Fruit fly (Drosophila melanogaster): ENCODE data around the gene CG13901.

Gene CG13901

dm6 chr3L:820332-820731 is 17.3 kb downstream of the CG13901 start (continued):
- TF ChIP-seq Sry-δ (GFP tag; optimal IDR thresholded peaks at IDR 0.05) (no peak), Oli (tag; optimal IDR thresholded peaks at IDR 0.05) (peak; percentile 79), chif (GFP tag; optimal IDR thresholded peaks at IDR 0.05) (peak in 1 of 2 experiments; percentile 35), Camta (GFP tag; optimal IDR thresholded peaks at IDR 0.05) (no peak), az2 (GFP tag; optimal IDR thresholded peaks at IDR 0.05) (peak; percentile 75), CG1603 (tag; optimal IDR thresholded peaks at IDR 0.05) (peak; percentile 54), seq (GFP tag; IDR thresholded peaks at IDR 0.05) (peak; percentile 84), CHES-1-like (GFP tag; optimal IDR thresholded peaks at IDR 0.05) (no peak), lab (GFP tag; optimal IDR thresholded peaks at IDR 0.05) (peak; percentile 78), CG6254 (GFP tag; optimal IDR thresholded peaks at IDR 0.05) (peak; percentile 44), CG10431 (GFP tag; optimal IDR thresholded peaks at IDR 0.05) (peak; percentile 23), Mrtf (GFP tag; IDR thresholded peaks at IDR 0.05) (peak; percentile 76; the same call in 2 of the 3 replicates), vvl (GFP tag; IDR thresholded peaks at IDR 0.05) (peak; percentile 91), Vsx1 (GFP tag; optimal IDR thresholded peaks at IDR 0.05) (peak; percentile 13), ci (GFP tag; IDR thresholded peaks at IDR 0.05) (peak; percentile 92), bowl (GFP tag; IDR thresholded peaks at IDR 0.05) (no peak), CG12942 (GFP tag; optimal IDR thresholded peaks at IDR 0.05) (peak; percentile 10), Dip3 (GFP tag; optimal IDR thresholded peaks at IDR 0.05) (no peak), hkb (optimal IDR thresholded peaks at IDR 0.05) (no peak), hkb (GFP tag; IDR thresholded peaks at IDR 0.05) (peak; percentile 89), CG11696 (GFP tag; IDR thresholded peaks at IDR 0.05) (peak; percentile 68), CG3163 (GFP tag; optimal IDR thresholded peaks at IDR 0.05) (no peak), CG10274 (GFP tag; optimal IDR thresholded peaks at IDR 0.05) (no peak), CG2199 (GFP tag; IDR thresholded peaks at IDR 0.05) (0 out of 3 replicates have a peak, but pooled peaks have one; percentile 52), fru (optimal IDR thresholded peaks at IDR 0.05) (no peak), CG6791 (GFP tag; IDR thresholded peaks at IDR 0.05; ENCODE audit: partially characterized antibody) (no peak), CG11398 (GFP tag; optimal IDR thresholded peaks at IDR 0.05) (peak; percentile 0), CG32767 (GFP tag; IDR thresholded peaks at IDR 0.05) (peak; percentile 71), BtbVII (GFP tag; optimal IDR thresholded peaks at IDR 0.05) (peak; percentile 43), Hey (tag; optimal IDR thresholded peaks at IDR 0.05) (no peak), ttk (GFP tag; IDR thresholded peaks at IDR 0.05) (peak; percentile 78), emc (GFP tag; optimal IDR thresholded peaks at IDR 0.05) (no peak), sens-2 (GFP tag; IDR thresholded peaks at IDR 0.05) (peak; percentile 72), Dbx (GFP tag; IDR thresholded peaks at IDR 0.05) (no peak), CG15479 (GFP tag; optimal IDR thresholded peaks at IDR 0.05) (no peak), CG13123 (GFP tag; optimal IDR thresholded peaks at IDR 0.05) (peak; percentile 16), CG1529 (GFP tag; optimal IDR thresholded peaks at IDR 0.05) (peak; percentile 60), CG12236 (GFP tag; optimal IDR thresholded peaks at IDR 0.05) (no peak), CG8765 (GFP tag; IDR thresholded peaks at IDR 0.05) (peak; percentile 11; the same call in 1 of the 2 replicates), CG10959 (GFP tag; IDR thresholded peaks at IDR 0.05) (no peak), Bteb2 (GFP tag; optimal IDR thresholded peaks at IDR 0.05) (no peak), CG12744 (GFP tag; optimal IDR thresholded peaks at IDR 0.05) (no peak), btn (GFP tag; optimal IDR thresholded peaks at IDR 0.05) (no peak), B-H1 (GFP tag; IDR thresholded peaks at IDR 0.05) (peak; percentile 65; the same call in 2 of the 3 replicates), Blimp-1 (GFP tag; optimal IDR thresholded peaks at IDR 0.05) (peak; percentile 77), Fer2 (tag; optimal IDR thresholded peaks at IDR 0.05) (no peak), vnd (GFP tag; IDR thresholded peaks at IDR 0.05; ENCODE audit: partially characterized antibody) (no peak), Xbp1 (GFP tag; optimal IDR thresholded peaks at IDR 0.05) (peak; percentile 74), Abd-B (GFP tag; optimal IDR thresholded peaks at IDR 0.05) (peak; percentile 55), CG6272 (GFP tag; IDR thresholded peaks at IDR 0.05) (peak; percentile 35; the same call in 1 of the 2 replicates), CG15514 (GFP tag; optimal IDR thresholded peaks at IDR 0.05) (peak; percentile 31), CG7271 (tag; optimal IDR thresholded peaks at IDR 0.05) (no peak)

All from whole organism, embryonic.